Fruit fly (Drosophila melanogaster) whole organism, embryonic: ENCODE results near the gene ebd1.
A peak's percentile ranks its signal among the peaks of the same experiment; 100 is the strongest.

ENCODE experiments used
- Abd-B ChIP-seq: fragments of 200-800 bp; sonication (Bioruptor generic); optimal IDR thresholded peaks from 2 replicates; lab custom pipeline; 2018; ENCODE audit warnings: missing biosample characterization, mild to moderate bottlenecking, missing genetic modification characterization, moderate library complexity
- CG10209 ChIP-seq: fragments of 200-800 bp; sonication (Bioruptor generic); optimal IDR thresholded peaks from 3 replicates; lab custom pipeline; 2017; ENCODE audit warnings: missing biosample characterization, mild to moderate bottlenecking, missing genetic modification characterization, missing genetic modification reagents
- CG12769 ChIP-seq: fragments of 200-800 bp; sonication (Bioruptor generic); optimal IDR thresholded peaks from 2 replicates; lab custom pipeline; 2019; ENCODE audit warnings: missing biosample characterization, mild to moderate bottlenecking, missing genetic modification characterization, moderate library complexity
- CG12942 ChIP-seq: fragments of 200-800 bp; sonication (Bioruptor generic); optimal IDR thresholded peaks from 3 replicates; lab custom pipeline; 2016; ENCODE audit warnings: missing biosample characterization, missing genetic modification characterization
- CG13287 ChIP-seq: fragments of 200-800 bp; sonication (Bioruptor generic); IDR thresholded peaks from 2 replicates; pipeline ENCODE4 v1.3.6; 2022; ENCODE audit warnings: missing biosample characterization, missing genetic modification characterization; ENCODE audit not compliant: partially characterized antibody
- CG13296 ChIP-seq: fragments of 200-800 bp; sonication (Bioruptor generic); optimal IDR thresholded peaks from 3 replicates; lab custom pipeline; 2018; ENCODE audit warnings: missing biosample characterization, mild to moderate bottlenecking, missing genetic modification characterization
- CG15269 ChIP-seq: fragments of 200-800 bp; sonication (Bioruptor generic); optimal IDR thresholded peaks from 2 replicates; lab custom pipeline; 2018; ENCODE audit warnings: missing biosample characterization, mild to moderate bottlenecking, missing genetic modification characterization, moderate library complexity
- CG17802 ChIP-seq: fragments of 200-800 bp; sonication (Bioruptor generic); optimal IDR thresholded peaks from 2 replicates; lab custom pipeline; 2018; ENCODE audit warnings: missing biosample characterization, mild to moderate bottlenecking, missing genetic modification characterization, moderate library complexity
- CG18476 ChIP-seq: fragments of 200-800 bp; sonication (Bioruptor generic); optimal IDR thresholded peaks from 2 replicates; lab custom pipeline; 2016; ENCODE audit warnings: missing biosample characterization, mild to moderate bottlenecking, missing genetic modification characterization
- CG2875 ChIP-seq: fragments of 200-800 bp; sonication (Bioruptor generic); optimal IDR thresholded peaks from 2 replicates; lab custom pipeline; 2017; ENCODE audit warnings: missing biosample characterization, mild to moderate bottlenecking, missing genetic modification characterization, missing genetic modification reagents
- CG32532 ChIP-seq: fragments of 200-800 bp; sonication (Bioruptor generic); IDR thresholded peaks from 2 replicates; pipeline ENCODE4 v1.3.6; 2022; ENCODE audit warnings: missing biosample characterization, missing genetic modification characterization
- CG3726 ChIP-seq: fragments of 200-800 bp; sonication (Bioruptor generic); IDR thresholded peaks from 3 replicates; pipeline ENCODE4, ENCODE4 v1.3.6; 2022; ENCODE audit warnings: missing biosample characterization, missing genetic modification characterization
- CG4328 ChIP-seq: fragments of 200-800 bp; sonication (Bioruptor generic); optimal IDR thresholded peaks from 3 replicates; lab custom pipeline; 2017; ENCODE audit warnings: missing biosample characterization, missing genetic modification reagents, missing genetic modification characterization
- CG43689 ChIP-seq: fragments of 200-800 bp; sonication (Bioruptor generic); IDR thresholded peaks from 2 replicates; pipeline ENCODE4 v1.3.6; 2022; ENCODE audit warnings: missing biosample characterization, missing genetic modification characterization
- CG4404 ChIP-seq: fragments of 200-800 bp; sonication (Bioruptor generic); IDR thresholded peaks from 2 replicates; pipeline ENCODE4 v1.3.6; 2022; ENCODE audit warnings: missing biosample characterization, missing genetic modification characterization
- CG4707 ChIP-seq: fragments of 200-800 bp; sonication (Bioruptor generic); optimal IDR thresholded peaks from 2 replicates; lab custom pipeline; 2018; ENCODE audit warnings: missing biosample characterization, mild to moderate bottlenecking, missing genetic modification characterization, moderate library complexity
- CG6854 ChIP-seq: fragments of 200-800 bp; sonication (Bioruptor generic); optimal IDR thresholded peaks from 3 replicates; lab custom pipeline; 2017; ENCODE audit warnings: missing biosample characterization, mild to moderate bottlenecking, missing genetic modification characterization
- CG7963 ChIP-seq: fragments of 200-800 bp; sonication (Bioruptor generic); IDR thresholded peaks from 3 replicates; pipeline ENCODE4 v1.3.6; 2022; ENCODE audit warnings: missing biosample characterization, missing genetic modification characterization; ENCODE audit not compliant: partially characterized antibody
- CG8290 ChIP-seq, 3 experiments: fragments of 200-800 bp; sonication (Bioruptor generic); optimal IDR thresholded peaks; 2 replicates each; lab custom pipeline; 2016 to 2019; ENCODE audit warnings: missing biosample characterization in 3 of 3, missing genetic modification characterization in 3 of 3, mild to moderate bottlenecking in 2 of 3, moderate library complexity in 1 of 3
- CG9727 ChIP-seq: fragments of 200-800 bp; sonication (Bioruptor generic); optimal IDR thresholded peaks from 3 replicates; lab custom pipeline; 2017; ENCODE audit warnings: missing biosample characterization, mild to moderate bottlenecking, missing genetic modification characterization
- CG9797 ChIP-seq: fragments of 200-800 bp; sonication (Bioruptor generic); optimal IDR thresholded peaks from 3 replicates; lab custom pipeline; 2018; ENCODE audit warnings: missing biosample characterization, mild to moderate bottlenecking, missing genetic modification characterization
- CG9876 ChIP-seq: fragments of 200-800 bp; sonication (Bioruptor generic); optimal IDR thresholded peaks from 2 replicates; lab custom pipeline; 2016; ENCODE audit warnings: missing biosample characterization, missing genetic modification characterization
- GATAe ChIP-seq: fragments of 200-800 bp; sonication (Bioruptor generic); conservative IDR thresholded peaks from 2 replicates; pipeline ENCODE4 v1.3.6; 2022; ENCODE audit warnings: missing biosample characterization, missing genetic modification characterization
- Hr51 ChIP-seq, 2 experiments: fragments of 200-800 bp; sonication (Bioruptor generic); optimal IDR thresholded peaks; 2 replicates in 1 of 2; 3 replicates in 1 of 2; lab custom pipeline; 2016 to 2018; ENCODE audit warnings: missing biosample characterization in 2 of 2, missing genetic modification characterization in 2 of 2, mild to moderate bottlenecking in 1 of 2, moderate library complexity in 1 of 2
- MESR4 ChIP-seq: fragments of 200-800 bp; sonication (Bioruptor generic); optimal IDR thresholded peaks from 2 replicates; lab custom pipeline; 2018; ENCODE audit warnings: missing biosample characterization, mild to moderate bottlenecking, missing genetic modification characterization, moderate library complexity
- Myb ChIP-seq: fragments of 200-800 bp; sonication (Bioruptor generic); optimal IDR thresholded peaks from 2 replicates; lab custom pipeline; 2016; ENCODE audit warnings: missing biosample characterization, missing genetic modification characterization
- NfI ChIP-seq: fragments of 200-800 bp; sonication (Bioruptor generic); optimal IDR thresholded peaks from 3 replicates; lab custom pipeline; 2018; ENCODE audit warnings: missing biosample characterization, mild to moderate bottlenecking, missing genetic modification characterization, moderate library complexity
- Ravus ChIP-seq: fragments of 200-800 bp; sonication (Bioruptor generic); IDR thresholded peaks from 2 replicates; pipeline ENCODE4 v1.3.6; 2022; ENCODE audit warnings: missing biosample characterization, missing genetic modification characterization
- ab ChIP-seq: fragments of 200-800 bp; sonication (Bioruptor generic); optimal IDR thresholded peaks from 2 replicates; lab custom pipeline; 2016; ENCODE audit warnings: missing biosample characterization, missing genetic modification characterization
- al ChIP-seq: fragments of 200-800 bp; sonication (Bioruptor generic); IDR thresholded peaks from 2 replicates; pipeline ENCODE4 v1.3.6; 2022; ENCODE audit warnings: missing biosample characterization, missing genetic modification characterization
- amos ChIP-seq: fragments of 200-800 bp; sonication (Bioruptor generic); IDR thresholded peaks from 2 replicates; pipeline ENCODE4 v1.3.6; 2022; ENCODE audit warnings: missing biosample characterization, missing genetic modification characterization; ENCODE audit not compliant: partially characterized antibody
- cato ChIP-seq: fragments of 200-800 bp; sonication (Bioruptor generic); optimal IDR thresholded peaks from 2 replicates; lab custom pipeline; 2016; ENCODE audit warnings: missing biosample characterization, missing genetic modification characterization, borderline replicate concordance
- danr ChIP-seq: fragments of 200-800 bp; sonication (Bioruptor generic); IDR thresholded peaks from 2 replicates; pipeline ENCODE4 v1.3.6; 2022; ENCODE audit warnings: missing biosample characterization, missing genetic modification characterization
- disco-r ChIP-seq: fragments of 200-800 bp; sonication (Bioruptor generic); optimal IDR thresholded peaks from 2 replicates; lab custom pipeline; 2016; ENCODE audit warnings: missing biosample characterization, missing genetic modification characterization
- ems ChIP-seq: fragments of 200-800 bp; sonication (Bioruptor generic); optimal IDR thresholded peaks from 3 replicates; lab custom pipeline; 2016; ENCODE audit warnings: missing biosample characterization, missing genetic modification characterization
- gcm ChIP-seq: fragments of 200-800 bp; sonication (Bioruptor generic); optimal IDR thresholded peaks from 2 replicates; lab custom pipeline; 2019; ENCODE audit warnings: missing biosample characterization, mild to moderate bottlenecking, missing genetic modification characterization, moderate library complexity
- grn ChIP-seq: fragments of 200-800 bp; sonication (Bioruptor generic); optimal IDR thresholded peaks from 3 replicates; lab custom pipeline; 2017; ENCODE audit warnings: missing biosample characterization, missing genetic modification characterization
- ham ChIP-seq: fragments of 200-800 bp; sonication (Bioruptor generic); IDR thresholded peaks from 2 replicates; pipeline ENCODE4 v1.3.6; 2022; ENCODE audit warnings: missing biosample characterization, missing genetic modification characterization
- insv ChIP-seq, 2 experiments: fragments of 200-800 bp; sonication (Bioruptor generic); optimal IDR thresholded peaks; 3 replicates each; lab custom pipeline; 2016 to 2018; ENCODE audit warnings: missing biosample characterization in 2 of 2, missing genetic modification characterization in 2 of 2
- ken ChIP-seq: fragments of 200-800 bp; sonication (Bioruptor generic); IDR thresholded peaks from 3 replicates; pipeline ENCODE4 v1.3.6; 2022; ENCODE audit warnings: missing biosample characterization, missing genetic modification characterization
- lab ChIP-seq: fragments of 200-800 bp; sonication (Bioruptor generic); optimal IDR thresholded peaks from 3 replicates; lab custom pipeline; 2017; ENCODE audit warnings: missing biosample characterization, missing genetic modification characterization, mild to moderate bottlenecking, moderate library complexity, missing genetic modification reagents
- pita ChIP-seq: fragments of 200-800 bp; sonication (Bioruptor generic); optimal IDR thresholded peaks from 2 replicates; lab custom pipeline; 2017; ENCODE audit warnings: missing biosample characterization, mild to moderate bottlenecking, missing genetic modification characterization
- prd ChIP-seq, 3 experiments: fragments of >200 bp in 2 of 3; fragments of 200-800 bp in 1 of 3; sonication (Bioruptor generic) in 1 of 3; optimal IDR thresholded peaks in 2 of 3; IDR thresholded peaks in 1 of 3; 2 replicates in 2 of 3; 3 replicates in 1 of 3; pipeline versions ENCODE4 v1.3.6 to Lab custom; 2017 to 2022; ENCODE audit warnings: missing biosample characterization in 1 of 3, missing genetic modification characterization in 1 of 3
- sens ChIP-seq: fragments of 200-800 bp; sonication (Bioruptor generic); peaks from one replicate; lab custom pipeline; 2016; ENCODE audit warnings: missing biosample characterization, missing genetic modification characterization
- tap ChIP-seq: fragments of 200-800 bp; optimal IDR thresholded peaks from 3 replicates; lab custom pipeline; 2019; ENCODE audit warnings: missing biosample characterization, mild to moderate bottlenecking, missing genetic modification characterization, moderate library complexity
- wdn ChIP-seq: fragments of 200-800 bp; sonication (Bioruptor generic); IDR thresholded peaks from 2 replicates; pipeline ENCODE4 v1.3.6; 2022; ENCODE audit warnings: missing biosample characterization, missing genetic modification characterization
- zen ChIP-seq: fragments of 200-800 bp; sonication (Bioruptor generic); optimal IDR thresholded peaks from 3 replicates; lab custom pipeline; 2018; ENCODE audit warnings: missing biosample characterization, mild to moderate bottlenecking, missing genetic modification characterization, moderate library complexity

Gene ebd1

DNA sequence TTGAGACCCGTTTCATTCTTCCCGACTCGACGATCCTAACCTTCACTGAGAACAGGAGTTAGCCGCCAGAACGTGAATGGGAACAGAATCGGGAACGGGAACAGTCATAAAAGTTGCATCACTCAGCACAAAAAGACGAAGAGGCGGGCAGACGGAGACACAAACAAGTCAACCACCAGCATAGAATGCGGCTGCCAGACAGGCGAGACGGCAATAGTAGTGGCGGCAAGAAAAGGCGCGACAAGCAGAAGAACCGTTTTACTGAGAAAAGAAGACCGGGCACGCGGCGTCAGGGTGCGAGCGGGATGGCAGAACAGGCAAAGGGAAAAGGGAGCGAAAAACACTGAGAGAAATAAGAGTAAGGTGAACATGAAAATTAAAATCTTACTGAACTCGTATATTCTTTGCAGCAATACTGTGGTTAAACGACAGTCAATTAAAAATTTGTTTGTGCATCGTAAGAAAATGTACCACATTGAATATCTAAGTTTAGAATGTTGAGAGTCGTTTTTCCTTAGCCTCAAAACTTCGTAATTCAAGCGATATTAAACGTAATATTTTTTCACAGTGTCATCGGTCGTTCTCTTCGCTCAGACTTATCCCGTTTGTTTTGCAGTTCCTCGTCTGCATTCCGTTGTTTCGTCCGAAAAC, 44.9 kb downstream of the ebd1 start (continued):
- peak; percentile 86 for TF ChIP-seq gcm (GFP tag; lab: Kevin White, UChicago)
- TF ChIP-seq CG6854 (GFP tag; lab: Kevin White, UChicago): peak; percentile 39
- TF ChIP-seq disco-r: peak; percentile 83
- TF ChIP-seq CG32532 (GFP tag; lab: Robert Waterston, UW): peak; percentile 73; the same call in 1 of the 2 replicates
- peak; percentile 79 for TF ChIP-seq CG8290 (GFP tag; optimal IDR thresholded peaks at IDR 0.05; lab: Kevin White, UChicago)
- peak; percentile 73 to 86 for TF ChIP-seq CG8290 (tag; optimal IDR thresholded peaks at IDR 0.05; lab: Kevin White, UChicago)
- no peak for TF ChIP-seq ham (GFP tag; lab: Robert Waterston, UW)
- TF ChIP-seq CG7963 (GFP tag; lab: Robert Waterston, UW): no peak
- TF ChIP-seq ken: peak; percentile 63; the same call in 2 of the 3 replicates
- no peak for TF ChIP-seq CG13287 (GFP tag; lab: Robert Waterston, UW)
- peak; percentile 94 for TF ChIP-seq zen
- TF ChIP-seq wdn: 0 out of 2 replicates have a peak, but pooled peaks have one; percentile 41
- peak; percentile 80 for TF ChIP-seq CG4328 (GFP tag; lab: Kevin White, UChicago)
- TF ChIP-seq CG9797: peak; percentile 14
- TF ChIP-seq CG13296 (GFP tag; lab: Kevin White, UChicago): peak; percentile 65
- peak; percentile 22 to 42 for TF ChIP-seq insv (GFP tag; optimal IDR thresholded peaks at IDR 0.05; lab: Kevin White, UChicago)
- no peak for TF ChIP-seq pita (GFP tag; lab: Kevin White, UChicago)
- peak; percentile 76 for TF ChIP-seq CG9876 (GFP tag; lab: Kevin White, UChicago)
- peak; percentile 76 for TF ChIP-seq NfI (GFP tag; lab: Kevin White, UChicago)
- peak; percentile 85 for TF ChIP-seq CG15269
- TF ChIP-seq CG43689: no peak
- no peak for TF ChIP-seq amos (GFP tag; lab: Robert Waterston, UW)
- TF ChIP-seq lab (GFP tag; lab: Kevin White, UChicago): peak; percentile 81
- peak; percentile 59; the same call in 1 of the 3 replicates for TF ChIP-seq CG3726 (GFP tag; lab: Robert Waterston, UW)
- peak; percentile 99 for TF ChIP-seq sens
- peak; percentile 73 to 81 for TF ChIP-seq Hr51 (GFP tag; optimal IDR thresholded peaks at IDR 0.05; lab: Kevin White, UChicago)
- peak; percentile 39; the same call in 1 of the 2 replicates for TF ChIP-seq al (GFP tag; lab: Robert Waterston, UW)
- TF ChIP-seq GATAe (GFP tag; lab: Robert Waterston, UW): no peak
- TF ChIP-seq Ravus (GFP tag; lab: Robert Waterston, UW): no peak; the same call in none of the 2 replicates
- TF ChIP-seq CG4404 (GFP tag; lab: Robert Waterston, UW): peak; percentile 82
- peak; percentile 94 for TF ChIP-seq CG9727 (GFP tag; lab: Kevin White, UChicago)
- peak; percentile 66 for TF ChIP-seq Abd-B (GFP tag; lab: Kevin White, UChicago)
- peak; percentile 57 for TF ChIP-seq ems (GFP tag; lab: Kevin White, UChicago)
- TF ChIP-seq CG12942 (GFP tag; lab: Kevin White, UChicago): peak; percentile 68
- TF ChIP-seq CG4707 (GFP tag; lab: Kevin White, UChicago): peak; percentile 33
- TF ChIP-seq prd (optimal IDR thresholded peaks at IDR 0.05; lab: Kevin White, UChicago): no peak
- peak; percentile 88 for TF ChIP-seq prd (GFP tag; IDR thresholded peaks at IDR 0.05; lab: Robert Waterston, UW)
- peak; percentile 16 for TF ChIP-seq grn (GFP tag; lab: Kevin White, UChicago)
- TF ChIP-seq MESR4 (GFP tag; lab: Kevin White, UChicago): peak; percentile 2
- peak; percentile 66 for TF ChIP-seq danr (GFP tag; lab: Robert Waterston, UW)
- peak; percentile 88 for TF ChIP-seq tap
- TF ChIP-seq Myb (GFP tag; lab: Kevin White, UChicago): peak; percentile 58
- peak; percentile 77 for TF ChIP-seq CG18476 (GFP tag; lab: Kevin White, UChicago)
- peak; percentile 73 for TF ChIP-seq cato
- peak; percentile 30 for TF ChIP-seq CG17802
- TF ChIP-seq CG12769 (tag; lab: Kevin White, UChicago): peak; percentile 64
- peak; percentile 83 for TF ChIP-seq CG2875 (GFP tag; lab: Kevin White, UChicago)
- peak; percentile 88 for TF ChIP-seq CG10209 (GFP tag; lab: Kevin White, UChicago)
- TF ChIP-seq ab (GFP tag; lab: Kevin White, UChicago): peak; percentile 86
